Fruit fly (Drosophila melanogaster) whole organism, embryonic: ENCODE results near the gene GlnRS.
A peak's percentile ranks its signal among the peaks of the same experiment; 100 is the strongest.

Source experiments
- CG11085 ChIP-seq: fragments of 200-800 bp; sonication (Bioruptor generic); IDR thresholded peaks from 2 replicates; pipeline ENCODE4 v1.3.6; 2022; ENCODE audit warnings: missing biosample characterization, missing genetic modification characterization
- CG11504 ChIP-seq: fragments of 200-800 bp; sonication (Bioruptor generic); optimal IDR thresholded peaks from 3 replicates; lab custom pipeline; 2019; ENCODE audit warnings: missing biosample characterization, mild to moderate bottlenecking, missing genetic modification characterization, moderate library complexity
- CG12236 ChIP-seq: fragments of 200-800 bp; sonication (Bioruptor generic); optimal IDR thresholded peaks from 2 replicates; lab custom pipeline; 2016; ENCODE audit warnings: missing biosample characterization, missing genetic modification characterization
- CG12391 ChIP-seq: fragments of 200-800 bp; sonication (Bioruptor generic); optimal IDR thresholded peaks from 3 replicates; lab custom pipeline; 2018; ENCODE audit warnings: missing biosample characterization, mild to moderate bottlenecking, missing genetic modification characterization, moderate library complexity
- CG13894 ChIP-seq: fragments of 200-800 bp; sonication (Bioruptor generic); optimal IDR thresholded peaks from 3 replicates; lab custom pipeline; 2018; ENCODE audit warnings: missing biosample characterization, mild to moderate bottlenecking, missing genetic modification characterization, moderate library complexity
- CG14965 ChIP-seq: fragments of 200-800 bp; sonication (Bioruptor generic); optimal IDR thresholded peaks from 2 replicates; lab custom pipeline; 2016; ENCODE audit warnings: missing biosample characterization, missing genetic modification characterization, borderline replicate concordance
- CG15011 ChIP-seq: fragments of 200-800 bp; sonication (Bioruptor generic); optimal IDR thresholded peaks from 3 replicates; lab custom pipeline; 2018; ENCODE audit warnings: missing biosample characterization, mild to moderate bottlenecking, missing genetic modification characterization
- CG15269 ChIP-seq: fragments of 200-800 bp; sonication (Bioruptor generic); optimal IDR thresholded peaks from 2 replicates; lab custom pipeline; 2018; ENCODE audit warnings: missing biosample characterization, mild to moderate bottlenecking, missing genetic modification characterization, moderate library complexity
- CG15601 ChIP-seq: fragments of 200-800 bp; sonication (Bioruptor generic); optimal IDR thresholded peaks from 3 replicates; lab custom pipeline; 2019; ENCODE audit warnings: missing biosample characterization, mild to moderate bottlenecking, missing genetic modification characterization, moderate library complexity
- CG17186 ChIP-seq: fragments of 200-800 bp; sonication (Bioruptor generic); optimal IDR thresholded peaks from 3 replicates; lab custom pipeline; 2017; ENCODE audit warnings: missing biosample characterization, missing genetic modification reagents, missing genetic modification characterization
- CG18011 ChIP-seq: fragments of 200-800 bp; sonication (Bioruptor generic); optimal IDR thresholded peaks from 2 replicates; lab custom pipeline; 2017; ENCODE audit warnings: missing biosample characterization, missing genetic modification characterization, mild to moderate bottlenecking, moderate library complexity, missing genotype
- CG2129 ChIP-seq: fragments of 200-800 bp; sonication (Bioruptor generic); IDR thresholded peaks from 2 replicates; pipeline ENCODE4 v1.3.6; 2022; ENCODE audit warnings: missing biosample characterization, missing genetic modification characterization; ENCODE audit not compliant: partially characterized antibody
- CG30403 ChIP-seq: fragments of 200-800 bp; sonication (Bioruptor generic); optimal IDR thresholded peaks from 3 replicates; lab custom pipeline; 2016; ENCODE audit warnings: missing biosample characterization, missing genetic modification characterization
- CG3995 ChIP-seq: fragments of 200-800 bp; sonication (Bioruptor generic); optimal IDR thresholded peaks from 3 replicates; lab custom pipeline; 2016; ENCODE audit warnings: missing biosample characterization, missing genetic modification characterization
- CG4328 ChIP-seq: fragments of 200-800 bp; sonication (Bioruptor generic); optimal IDR thresholded peaks from 3 replicates; lab custom pipeline; 2017; ENCODE audit warnings: missing biosample characterization, missing genetic modification reagents, missing genetic modification characterization
- CG4617 ChIP-seq: fragments of 200-800 bp; sonication (Bioruptor generic); optimal IDR thresholded peaks from 3 replicates; lab custom pipeline; 2016; ENCODE audit warnings: missing biosample characterization, missing genetic modification characterization, borderline replicate concordance
- CG4730 ChIP-seq: fragments of 200-800 bp; sonication (Bioruptor generic); IDR thresholded peaks from 2 replicates; pipeline ENCODE4 v1.3.6; 2022; ENCODE audit warnings: missing biosample characterization, missing genetic modification characterization
- CG5245 ChIP-seq: fragments of 200-800 bp; sonication (Bioruptor generic); optimal IDR thresholded peaks from 3 replicates; lab custom pipeline; 2016; ENCODE audit warnings: missing biosample characterization, missing genetic modification characterization
- CG7928 ChIP-seq: fragments of 200-800 bp; sonication (Bioruptor generic); optimal IDR thresholded peaks from 2 replicates; lab custom pipeline; 2017; ENCODE audit warnings: missing biosample characterization, mild to moderate bottlenecking, missing genetic modification characterization
- CG8765 ChIP-seq: fragments of 200-800 bp; sonication (Bioruptor generic); IDR thresholded peaks from 2 replicates; pipeline ENCODE4 v1.3.6; 2022; ENCODE audit warnings: missing biosample characterization, missing genetic modification characterization
- CG9437 ChIP-seq: fragments of 200-800 bp; sonication (Bioruptor generic); optimal IDR thresholded peaks from 2 replicates; lab custom pipeline; 2018; ENCODE audit warnings: missing biosample characterization, mild to moderate bottlenecking, missing genetic modification characterization
- HHEX ChIP-seq: fragments of 200-800 bp; sonication (Bioruptor generic); optimal IDR thresholded peaks from 3 replicates; lab custom pipeline; 2017; ENCODE audit warnings: missing biosample characterization, mild to moderate bottlenecking, missing genetic modification characterization, missing genetic modification reagents
- HLH3B ChIP-seq: fragments of 200-800 bp; sonication (Bioruptor generic); IDR thresholded peaks from 2 replicates; pipeline ENCODE4 v1.3.6; 2022; ENCODE audit warnings: missing biosample characterization, missing genetic modification characterization
- Hey ChIP-seq: fragments of 200-800 bp; sonication (Bioruptor generic); optimal IDR thresholded peaks from 3 replicates; lab custom pipeline; 2018; ENCODE audit warnings: missing biosample characterization, mild to moderate bottlenecking, missing genetic modification characterization
- Scr ChIP-seq: fragments of 200-800 bp; sonication (Bioruptor generic); IDR thresholded peaks from 2 replicates; pipeline ENCODE4 v1.3.6; 2022; ENCODE audit warnings: missing biosample characterization, missing genetic modification characterization; ENCODE audit not compliant: partially characterized antibody
- Sox100B ChIP-seq: fragments of 200-800 bp; sonication (Bioruptor generic); optimal IDR thresholded peaks from 3 replicates; lab custom pipeline; 2018; ENCODE audit warnings: missing biosample characterization, mild to moderate bottlenecking, missing genetic modification characterization
- TFAM ChIP-seq: fragments of 200-800 bp; sonication (Bioruptor generic); optimal IDR thresholded peaks from 2 replicates; lab custom pipeline; 2017; ENCODE audit warnings: missing biosample characterization, missing genetic modification characterization, inconsistent platforms
- Usf ChIP-seq: fragments of 200-800 bp; sonication (Bioruptor generic); optimal IDR thresholded peaks from 2 replicates; lab custom pipeline; 2017; ENCODE audit warnings: missing genotype, missing biosample characterization, missing genetic modification characterization
- bsh ChIP-seq, 2 experiments: fragments of 200-800 bp; sonication (Bioruptor generic); optimal IDR thresholded peaks; 2 replicates each; lab custom pipeline; 2017 to 2018; ENCODE audit warnings: mild to moderate bottlenecking in 2 of 2, missing biosample characterization in 2 of 2, missing genetic modification characterization in 2 of 2, moderate library complexity in 1 of 2
- chif ChIP-seq, 2 experiments: fragments of 200-800 bp; sonication (Bioruptor generic); optimal IDR thresholded peaks; 3 replicates each; lab custom pipeline; 2016; ENCODE audit warnings: missing biosample characterization in 2 of 2, missing genetic modification characterization in 2 of 2
- chn ChIP-seq: fragments of 200-800 bp; sonication (Bioruptor generic); optimal IDR thresholded peaks from 2 replicates; lab custom pipeline; 2016; ENCODE audit warnings: missing biosample characterization, missing genetic modification characterization
- croc ChIP-seq: fragments of 200-800 bp; sonication (Bioruptor generic); conservative IDR thresholded peaks from 3 replicates; pipeline ENCODE4 v1.3.6; 2022; ENCODE audit warnings: missing biosample characterization, missing genetic modification characterization
- dmrt99B ChIP-seq: fragments of 200-800 bp; sonication (Bioruptor generic); optimal IDR thresholded peaks from 2 replicates; lab custom pipeline; 2018; ENCODE audit warnings: missing biosample characterization, mild to moderate bottlenecking, missing genetic modification characterization, moderate library complexity
- grn ChIP-seq: fragments of 200-800 bp; sonication (Bioruptor generic); optimal IDR thresholded peaks from 3 replicates; lab custom pipeline; 2017; ENCODE audit warnings: missing biosample characterization, missing genetic modification characterization
- insv ChIP-seq, 2 experiments: fragments of 200-800 bp; sonication (Bioruptor generic); optimal IDR thresholded peaks; 3 replicates each; lab custom pipeline; 2016 to 2018; ENCODE audit warnings: missing biosample characterization in 2 of 2, missing genetic modification characterization in 2 of 2
- kah ChIP-seq: fragments of 200-800 bp; sonication (Bioruptor generic); optimal IDR thresholded peaks from 2 replicates; lab custom pipeline; 2018; ENCODE audit warnings: missing biosample characterization, mild to moderate bottlenecking, missing genetic modification characterization
- klu ChIP-seq: fragments of 200-800 bp; sonication (Bioruptor generic); IDR thresholded peaks from 2 replicates; pipeline ENCODE4 v1.3.6; 2022; ENCODE audit warnings: missing biosample characterization, missing genetic modification characterization
- kni ChIP-seq: fragments of 200-800 bp; sonication (Bioruptor generic); optimal IDR thresholded peaks from 3 replicates; lab custom pipeline; 2017; ENCODE audit warnings: mild to moderate bottlenecking, missing biosample characterization, missing genetic modification reagents, missing genetic modification characterization
- luna ChIP-seq: fragments of 200-800 bp; sonication (Bioruptor generic); optimal IDR thresholded peaks from 2 replicates; lab custom pipeline; 2016; ENCODE audit warnings: missing biosample characterization, missing genetic modification characterization
- mam ChIP-seq: fragments of 200-800 bp; sonication (Bioruptor generic); optimal IDR thresholded peaks from 3 replicates; lab custom pipeline; 2016; ENCODE audit warnings: missing biosample characterization, missing genetic modification characterization
- otp ChIP-seq: fragments of 200-800 bp; sonication (Bioruptor generic); IDR thresholded peaks from 3 replicates; pipeline ENCODE4, ENCODE4 v1.3.6; 2022; ENCODE audit warnings: missing biosample characterization, missing genetic modification characterization
- repo ChIP-seq: fragments of 200-800 bp; sonication (Bioruptor generic); optimal IDR thresholded peaks from 2 replicates; lab custom pipeline; 2016; ENCODE audit warnings: missing biosample characterization, missing genetic modification characterization
- sd ChIP-seq: fragments of 200-800 bp; sonication (Bioruptor generic); optimal IDR thresholded peaks from 3 replicates; lab custom pipeline; 2018; ENCODE audit warnings: missing biosample characterization, mild to moderate bottlenecking, missing genetic modification characterization, moderate library complexity
- sens ChIP-seq: fragments of 200-800 bp; sonication (Bioruptor generic); peaks from one replicate; lab custom pipeline; 2016; ENCODE audit warnings: missing biosample characterization, missing genetic modification characterization
- slbo ChIP-seq: fragments of 200-800 bp; sonication (Bioruptor generic); IDR thresholded peaks from 2 replicates; pipeline ENCODE4 v1.3.6; 2022; ENCODE audit warnings: missing biosample characterization, missing genetic modification characterization
- slp2 ChIP-seq: fragments of 200-800 bp; sonication (Bioruptor generic); optimal IDR thresholded peaks from 2 replicates; lab custom pipeline; 2016; ENCODE audit warnings: missing biosample characterization, missing genetic modification characterization
- usp ChIP-seq: fragments of >200 bp; optimal IDR thresholded peaks from 2 replicates; lab custom pipeline; 2017; ENCODE audit warnings: missing biosample characterization, missing genetic modification characterization
- vfl ChIP-seq: fragments of 200-800 bp; sonication (Bioruptor generic); optimal IDR thresholded peaks from 2 replicates; lab custom pipeline; 2016; ENCODE audit warnings: missing biosample characterization, missing genetic modification characterization
- vvl ChIP-seq: fragments of 200-800 bp; sonication (Bioruptor generic); IDR thresholded peaks from 2 replicates; pipeline ENCODE4 v1.3.6; 2022; ENCODE audit warnings: missing biosample characterization, missing genetic modification characterization
- zen2 ChIP-seq: fragments of 200-800 bp; sonication (Bioruptor generic); IDR thresholded peaks from 3 replicates; pipeline ENCODE4 v1.3.6; 2022; ENCODE audit warnings: missing biosample characterization, missing genetic modification characterization; ENCODE audit not compliant: partially characterized antibody
- zfh2 ChIP-seq: fragments of 200-800 bp; sonication (Bioruptor generic); optimal IDR thresholded peaks from 2 replicates; lab custom pipeline; 2016; ENCODE audit warnings: missing biosample characterization, missing genetic modification characterization

The GlnRS gene

DNA sequence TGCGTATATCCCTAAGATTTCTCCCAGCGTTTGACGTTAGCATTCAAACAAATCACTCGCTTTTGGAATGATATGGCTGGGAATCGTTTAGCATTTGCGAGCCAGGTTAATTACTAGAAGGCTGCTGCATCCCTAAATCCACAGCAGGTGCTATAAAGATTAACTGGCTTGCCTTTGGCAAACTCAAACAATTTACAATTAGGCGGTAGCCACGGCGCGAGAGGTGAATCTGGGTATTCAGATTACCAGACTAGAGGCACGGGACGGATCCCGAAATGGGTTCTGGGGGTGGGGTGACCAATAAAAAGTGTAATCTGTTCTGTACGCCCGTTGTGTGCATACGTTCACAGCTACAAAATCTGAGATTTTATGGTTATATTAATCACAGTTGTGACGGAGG lies 15.6 kb upstream of the GlnRS start, which contains the start of gene CG11892 (continued):
- no peak for TF ChIP-seq HLH3B
- TF ChIP-seq CG30403 (GFP tag; lab: Kevin White, UChicago), result no peak
- TF ChIP-seq CG14965, result no peak
- TF ChIP-seq slp2 (GFP tag; lab: Kevin White, UChicago), result no peak
- TF ChIP-seq croc (GFP tag; lab: Robert Waterston, UW), result no peak
- TF ChIP-seq Hey (tag; lab: Kevin White, UChicago), result peak; percentile 53
- peak; percentile 31 for TF ChIP-seq CG15011 (GFP tag; lab: Kevin White, UChicago)
- TF ChIP-seq CG5245 (GFP tag; lab: Kevin White, UChicago), result no peak
- TF ChIP-seq CG3995 (GFP tag; lab: Kevin White, UChicago), result no peak
- TF ChIP-seq CG15601 (tag; lab: Kevin White, UChicago), result no peak
- no peak for TF ChIP-seq vfl (GFP tag; lab: Kevin White, UChicago)
- TF ChIP-seq usp (GFP tag; lab: Kevin White, UChicago), result no peak
- TF ChIP-seq vvl, result no peak
- TF ChIP-seq chn (GFP tag; lab: Kevin White, UChicago), result no peak
- peak; percentile 17 for TF ChIP-seq Sox100B (GFP tag; lab: Kevin White, UChicago)
- no peak for TF ChIP-seq zfh2 (GFP tag; lab: Kevin White, UChicago)
- TF ChIP-seq insv (GFP tag; optimal IDR thresholded peaks at IDR 0.05; lab: Kevin White, UChicago), result no peak
- TF ChIP-seq TFAM (GFP tag; lab: Kevin White, UChicago), result no peak
- peak; percentile 31 for TF ChIP-seq sd (tag; lab: Kevin White, UChicago)
- TF ChIP-seq otp, result peak; percentile 45; the same call in 1 of the 3 replicates
- no peak for TF ChIP-seq zen2
- TF ChIP-seq Usf, result no peak
- no peak for TF ChIP-seq CG12236 (GFP tag; lab: Kevin White, UChicago)
- no peak for TF ChIP-seq kni (GFP tag; lab: Kevin White, UChicago)
- no peak for TF ChIP-seq CG17186 (GFP tag; lab: Kevin White, UChicago)
- peak; percentile 27 for TF ChIP-seq dmrt99B (tag; lab: Kevin White, UChicago)
- no peak for TF ChIP-seq CG2129 (GFP tag; lab: Robert Waterston, UW)
- TF ChIP-seq Scr (GFP tag; lab: Robert Waterston, UW), result no peak
- TF ChIP-seq bsh (GFP tag; optimal IDR thresholded peaks at IDR 0.05; lab: Kevin White, UChicago), result no peak
- TF ChIP-seq sens (GFP tag; lab: Kevin White, UChicago), result no peak
- no peak for TF ChIP-seq slbo
- TF ChIP-seq CG9437, result no peak
- TF ChIP-seq grn, result no peak
- peak; percentile 64 for TF ChIP-seq HHEX (GFP tag; lab: Kevin White, UChicago)
- peak; percentile 45 for TF ChIP-seq CG7928 (GFP tag; lab: Kevin White, UChicago)
- TF ChIP-seq kah (GFP tag; lab: Kevin White, UChicago), result no peak
- TF ChIP-seq CG4328, result peak; percentile 4
- no peak for TF ChIP-seq mam
- no peak for TF ChIP-seq klu (GFP tag; lab: Robert Waterston, UW)
- TF ChIP-seq CG4617 (GFP tag; lab: Kevin White, UChicago), result no peak
- peak; percentile 68 for TF ChIP-seq CG13894 (tag; lab: Kevin White, UChicago)
- TF ChIP-seq chif (GFP tag; optimal IDR thresholded peaks at IDR 0.05; lab: Kevin White, UChicago), result no peak
- no peak for TF ChIP-seq repo (GFP tag; lab: Kevin White, UChicago)
- TF ChIP-seq CG8765, result no peak
- no peak for TF ChIP-seq CG11085 (GFP tag; lab: Robert Waterston, UW)
- TF ChIP-seq CG18011, result no peak
- no peak for TF ChIP-seq luna (GFP tag; lab: Kevin White, UChicago)
- TF ChIP-seq CG15269 (tag; lab: Kevin White, UChicago), result peak; percentile 60
- no peak for TF ChIP-seq CG12391
- TF ChIP-seq CG4730 (GFP tag; lab: Robert Waterston, UW), result no peak
- no peak for TF ChIP-seq CG11504 (tag; lab: Kevin White, UChicago)
